Worm (Caenorhabditis elegans): Measurements from ENCODE around the gene scl-21.

scl-21 gene

DNA sequence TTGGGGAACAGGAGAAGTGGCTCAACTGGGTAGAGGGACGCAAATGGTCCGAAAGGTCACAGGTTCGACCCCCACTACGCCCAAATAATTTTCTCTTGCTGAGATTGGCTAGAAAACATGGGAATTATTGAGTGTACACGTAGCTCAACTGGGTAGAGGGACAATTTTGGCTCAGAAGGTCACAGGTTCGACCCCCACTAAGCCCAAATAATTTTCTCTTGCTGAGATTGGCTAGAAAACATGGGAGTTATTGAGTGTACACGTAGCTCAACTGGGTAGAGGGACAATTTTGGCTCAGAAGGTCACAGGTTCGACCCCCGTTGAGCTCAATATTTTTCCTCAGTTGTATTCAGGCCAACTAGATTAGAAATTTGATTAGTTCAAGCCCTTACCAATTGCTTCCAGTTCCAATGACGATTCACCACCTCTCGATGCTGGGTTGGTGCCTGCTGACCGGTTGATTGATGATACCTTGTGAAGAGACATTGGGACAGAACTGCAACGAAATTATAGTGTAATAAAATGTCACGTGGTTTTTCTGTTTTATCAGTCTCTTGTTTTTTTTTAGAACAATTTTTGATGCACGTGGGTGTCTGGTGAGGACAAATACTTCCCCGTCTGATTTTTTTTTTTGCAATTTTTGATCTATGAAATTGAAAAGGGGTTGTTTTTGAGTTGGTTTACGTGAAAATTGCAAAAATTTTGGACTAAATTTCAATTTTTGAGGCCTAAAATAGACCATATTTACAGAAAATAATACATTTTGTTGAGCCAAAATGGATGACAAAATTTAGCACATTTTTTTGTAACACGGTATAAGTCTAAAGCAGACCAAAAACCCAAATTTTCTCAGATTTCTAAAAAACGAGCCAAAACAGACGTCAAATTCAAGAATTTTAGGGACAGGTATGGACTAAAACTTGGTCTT lies 26.1 kb upstream of the scl-21 start:
- TF ChIP-seq ztf-1 (GFP tag; conservative IDR thresholded peaks at IDR 0.05) (no peak), nhr-10 (tag; optimal IDR thresholded peaks at IDR 0.05) (no peak), nhr-6 (tag; optimal IDR thresholded peaks at IDR 0.05) (no peak), gmeb-1 (tag; optimal IDR thresholded peaks at IDR 0.05) (no peak), nhr-237 (tag; optimal IDR thresholded peaks at IDR 0.05) (no peak), fos-1 (tag; optimal IDR thresholded peaks at IDR 0.05) (no peak), blmp-1 (tag; optimal IDR thresholded peaks at IDR 0.05; ENCODE audit: insufficient read depth) (no peak), zag-1 (tag; optimal IDR thresholded peaks at IDR 0.05) (no peak), elt-3 (tag; optimal IDR thresholded peaks at IDR 0.05) (no peak), elt-1 (tag; optimal IDR thresholded peaks at IDR 0.05) (no peak), mab-5 (tag; optimal IDR thresholded peaks at IDR 0.05) (no peak), F13H6.1 (tag; optimal IDR thresholded peaks at IDR 0.05) (no peak), mdl-1 (tag; optimal IDR thresholded peaks at IDR 0.05) (peak in 1 of 2 experiments; percentile 34), nhr-129 (tag; optimal IDR thresholded peaks at IDR 0.05) (peak; percentile 26), mbf-1 (tag; optimal IDR thresholded peaks at IDR 0.05) (no peak), ztf-11 (tag; optimal IDR thresholded peaks at IDR 0.05) (no peak), nhr-25 (tag; optimal IDR thresholded peaks at IDR 0.05) (peak; percentile 52), nhr-11 (tag; optimal IDR thresholded peaks at IDR 0.05) (no peak), lin-39 (tag; optimal IDR thresholded peaks at IDR 0.05) (no peak), R02D3.7 (tag; optimal IDR thresholded peaks at IDR 0.05) (no peak), unc-39 (tag; optimal IDR thresholded peaks at IDR 0.05) (no peak), aly-2 (tag; optimal IDR thresholded peaks at IDR 0.05) (no peak), ZK546.5 (tag; optimal IDR thresholded peaks at IDR 0.05) (no peak), Y55F3AM.14 (GFP tag; optimal IDR thresholded peaks at IDR 0.05) (peak; percentile 25), unc-62 (GFP tag; optimal IDR thresholded peaks at IDR 0.05) (no peak), sma-9 (GFP tag; optimal IDR thresholded peaks at IDR 0.05) (peak; percentile 85), sma-9 (tag; optimal IDR thresholded peaks at IDR 0.05) (no peak), dmd-4 (tag; optimal IDR thresholded peaks at IDR 0.05) (no peak), ztf-4 (tag; optimal IDR thresholded peaks at IDR 0.05) (no peak), nhr-77 (tag; optimal IDR thresholded peaks at IDR 0.05) (no peak), nhr-23 (tag; optimal IDR thresholded peaks at IDR 0.05) (no peak), crh-2 (tag; optimal IDR thresholded peaks at IDR 0.05) (no peak), skn-1 (tag; optimal IDR thresholded peaks at IDR 0.05) (no peak), C34F6.9 (tag; optimal IDR thresholded peaks at IDR 0.05) (peak; percentile 20), unc-55 (GFP tag; optimal IDR thresholded peaks at IDR 0.05) (no peak), nhr-12 (tag; optimal IDR thresholded peaks at IDR 0.05) (no peak), alr-1 (tag; optimal IDR thresholded peaks at IDR 0.05) (no peak), sma-3 (GFP tag; optimal IDR thresholded peaks at IDR 0.05) (no peak), lin-13 (GFP tag; optimal IDR thresholded peaks at IDR 0.05) (no peak), lsy-2 (tag; optimal IDR thresholded peaks at IDR 0.05) (peak in 1 of 2 experiments; percentile 57), ceh-82 (tag; optimal IDR thresholded peaks at IDR 0.05) (no peak), ama-1 (optimal IDR thresholded peaks at IDR 0.05) (no peak), peb-1 (tag; optimal IDR thresholded peaks at IDR 0.05) (no peak)

DNA sequence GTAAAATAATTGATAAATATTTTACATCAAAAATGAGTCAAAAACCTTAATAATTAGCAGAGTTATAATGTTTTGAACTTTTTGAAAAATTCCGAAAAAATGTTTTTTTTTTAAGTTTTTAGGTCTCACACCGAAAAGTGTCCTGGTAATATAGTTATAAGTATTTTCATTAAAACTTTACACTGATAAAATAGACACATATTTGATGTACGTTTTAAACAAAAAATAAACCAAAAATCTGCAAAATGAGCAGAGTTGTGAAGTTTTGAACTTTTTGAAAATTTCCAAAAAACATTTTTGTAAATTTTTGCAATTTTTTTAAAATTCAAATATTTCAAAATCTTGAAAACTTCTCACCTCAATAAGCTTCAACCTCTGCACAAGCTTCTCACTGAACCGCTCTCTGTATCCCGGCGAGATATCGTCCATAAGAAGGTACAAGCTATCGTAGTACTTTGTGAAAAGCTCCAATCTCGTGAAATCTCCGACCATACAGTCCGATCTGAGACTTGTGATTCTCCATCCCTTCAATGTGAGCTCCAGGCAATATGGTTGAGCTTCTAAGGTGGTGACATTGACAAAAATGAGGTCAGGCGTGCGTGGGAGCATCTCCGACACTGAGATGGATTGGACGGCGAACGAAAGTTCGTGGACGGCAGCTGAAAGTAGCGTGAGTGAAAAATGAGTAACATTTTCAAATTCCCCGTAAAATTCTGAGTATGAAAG lies 25.3 kb upstream of the scl-21 start:
- TF ChIP-seq sma-3 (GFP tag; optimal IDR thresholded peaks at IDR 0.05) (no peak), ama-1 (optimal IDR thresholded peaks at IDR 0.05) (peak; percentile 52)

Data from whole organism, L2 larva.